Worm (Caenorhabditis elegans): Measurements from ENCODE around the gene lov-1.

ce11 chrII:10098428-10098827, 23.2 kb downstream of the lov-1 start:
- TF ChIP-seq W03F9.2 (tag; optimal IDR thresholded peaks at IDR 0.05) (no peak), dao-5 (tag; optimal IDR thresholded peaks at IDR 0.05) (no peak)

Measured in whole organism, L4/young adult.